Worm (Caenorhabditis elegans) whole organism, young adult: ENCODE data around the gene ndua-8.
"Not testable (repeated sequence)": the region's sequence is repeated elsewhere in the genome, so short reads cannot be mapped to it uniquely, and the experiment has no call there.

Source experiments
- B0261.1 ChIP-seq: sonication (generic microtip); optimal IDR thresholded peaks from 2 replicates; lab custom pipeline; 2016; ENCODE audit warnings: mild to moderate bottlenecking, missing genetic modification characterization, moderate library complexity, missing compliant biosample characterization
- D2030.7 ChIP-seq: fragments of 200-800 bp; sonication (Bioruptor generic); IDR thresholded peaks from 2 replicates; pipeline ENCODE4 v1.3.6; 2022; ENCODE audit warnings: missing genetic modification reagents, missing genetic modification characterization, missing compliant biosample characterization
- F33H1.4 ChIP-seq: fragments of 200-800 bp; sonication (Bioruptor generic); IDR thresholded peaks from 2 replicates; pipeline ENCODE4 v1.3.6; 2022; ENCODE audit warnings: missing genetic modification reagents, missing genetic modification characterization, missing compliant biosample characterization
- F39B2.1 ChIP-seq: fragments of 200-800 bp; sonication (Bioruptor generic); IDR thresholded peaks from 2 replicates; pipeline ENCODE4 v1.3.6; 2022; ENCODE audit warnings: missing genetic modification reagents, missing genetic modification characterization, missing compliant biosample characterization
- Y53F4B.3 ChIP-seq: fragments of 200-800 bp; sonication (Bioruptor generic); IDR thresholded peaks from 2 replicates; pipeline ENCODE4 v1.3.6; 2022; ENCODE audit warnings: missing genetic modification reagents, missing genetic modification characterization, missing compliant biosample characterization
- Y53G8AR.9 ChIP-seq: fragments of 200-800 bp; sonication (Bioruptor generic); conservative IDR thresholded peaks from 2 replicates; pipeline ENCODE4 v1.3.6; 2022; ENCODE audit warnings: missing genetic modification reagents, missing genetic modification characterization, missing compliant biosample characterization
- Y95B8A.8 ChIP-seq: fragments of 200-800 bp; sonication (Bioruptor generic); IDR thresholded peaks from 2 replicates; pipeline ENCODE4 v1.3.6; 2022; ENCODE audit warnings: missing genetic modification reagents, missing genetic modification characterization, missing compliant biosample characterization
- aptf-3 ChIP-seq: fragments of 200-800 bp; sonication (Bioruptor generic); IDR thresholded peaks from 2 replicates; pipeline ENCODE4 v1.3.6; 2022; ENCODE audit warnings: missing genetic modification characterization, missing compliant biosample characterization
- attf-3 ChIP-seq: fragments of 200-800 bp; sonication (Bioruptor generic); conservative IDR thresholded peaks from 2 replicates; pipeline ENCODE4 v1.3.6; 2022; ENCODE audit warnings: missing genetic modification reagents, missing genetic modification characterization, missing compliant biosample characterization
- attf-6 ChIP-seq: fragments of 200-800 bp; sonication (Bioruptor generic); IDR thresholded peaks from 2 replicates; pipeline ENCODE4 v1.3.6; 2022; ENCODE audit warnings: missing genetic modification reagents, missing genetic modification characterization, missing compliant biosample characterization
- bed-1 ChIP-seq: fragments of 200-800 bp; sonication (Bioruptor generic); IDR thresholded peaks from 2 replicates; pipeline ENCODE4 v1.3.6; 2022; ENCODE audit warnings: missing genetic modification reagents, missing genetic modification characterization, missing compliant biosample characterization
- cebp-2 ChIP-seq: fragments of 200-800 bp; sonication (Bioruptor generic); IDR thresholded peaks from 2 replicates; pipeline ENCODE4 v1.3.6; 2022; ENCODE audit warnings: missing genetic modification characterization, missing compliant biosample characterization
- ceh-100 ChIP-seq: fragments of 200-800 bp; sonication (Bioruptor generic); IDR thresholded peaks from 2 replicates; pipeline ENCODE4 v1.3.6; 2022; ENCODE audit warnings: missing genetic modification reagents, missing genetic modification characterization, missing compliant biosample characterization
- ceh-40 ChIP-seq: fragments of 200-800 bp; sonication (Bioruptor generic); IDR thresholded peaks from 2 replicates; pipeline ENCODE4 v1.3.6; 2022; ENCODE audit warnings: missing genetic modification characterization, missing compliant biosample characterization
- ceh-58 ChIP-seq: fragments of 200-800 bp; sonication (Bioruptor generic); IDR thresholded peaks from 2 replicates; pipeline ENCODE4 v1.3.6; 2022; ENCODE audit warnings: missing genetic modification characterization, missing compliant biosample characterization
- ceh-91 ChIP-seq: fragments of 200-800 bp; sonication (Bioruptor generic); IDR thresholded peaks from 2 replicates; pipeline ENCODE4 v1.3.6; 2022; ENCODE audit warnings: missing genetic modification reagents, missing genetic modification characterization, missing compliant biosample characterization
- egl-18 ChIP-seq: fragments of 200-800 bp; sonication (Bioruptor generic); IDR thresholded peaks from 2 replicates; pipeline ENCODE4 v1.3.6; 2022; ENCODE audit warnings: missing genetic modification reagents, missing genetic modification characterization, missing compliant biosample characterization
- egrh-3 ChIP-seq: fragments of 200-800 bp; sonication (Bioruptor generic); IDR thresholded peaks from 2 replicates; pipeline ENCODE4 v1.3.6; 2022; ENCODE audit warnings: missing genetic modification reagents, missing genetic modification characterization, missing compliant biosample characterization
- him-1 ChIP-seq: sonication (generic microtip); optimal IDR thresholded peaks from 2 replicates; lab custom pipeline; 2016; ENCODE audit warnings: missing genotype, missing genetic modification reagents, missing genetic modification characterization, missing compliant biosample characterization
- hmg-1.2 ChIP-seq: fragments of 200-800 bp; sonication (Bioruptor generic); IDR thresholded peaks from 2 replicates; pipeline ENCODE4 v1.3.6; 2022; ENCODE audit warnings: missing genetic modification reagents, missing genetic modification characterization, missing compliant biosample characterization
- hmg-20 ChIP-seq: fragments of 200-800 bp; sonication (Bioruptor generic); IDR thresholded peaks from 2 replicates; pipeline ENCODE4 v1.3.6; 2022; ENCODE audit warnings: missing genetic modification reagents, missing genetic modification characterization, missing compliant biosample characterization
- hsf-1 ChIP-seq: fragments of 200-800 bp; sonication (Bioruptor generic); IDR thresholded peaks from 2 replicates; pipeline ENCODE4 v1.3.6; 2022; ENCODE audit warnings: missing genetic modification reagents, missing genetic modification characterization, missing compliant biosample characterization
- lag-1 ChIP-seq: fragments of 200-800 bp; sonication (Bioruptor generic); IDR thresholded peaks from 2 replicates; pipeline ENCODE4 v1.3.6; 2022; ENCODE audit warnings: missing genetic modification reagents, missing genetic modification characterization, missing compliant biosample characterization
- let-526 ChIP-seq: fragments of 200-800 bp; sonication (Bioruptor generic); IDR thresholded peaks from 2 replicates; pipeline ENCODE4 v1.3.6; 2022; ENCODE audit warnings: missing genetic modification reagents, missing genetic modification characterization, missing compliant biosample characterization
- madf-3 ChIP-seq: fragments of 200-800 bp; sonication (Bioruptor generic); IDR thresholded peaks from 2 replicates; pipeline ENCODE4 v1.3.6; 2022; ENCODE audit warnings: missing genetic modification reagents, missing genetic modification characterization, missing compliant biosample characterization
- madf-6 ChIP-seq: fragments of 200-800 bp; sonication (Bioruptor generic); IDR thresholded peaks from 2 replicates; pipeline ENCODE4 v1.3.6; 2022; ENCODE audit warnings: missing genetic modification reagents, missing genetic modification characterization, missing compliant biosample characterization
- mcd-1 ChIP-seq: fragments of 200-800 bp; sonication (Bioruptor generic); IDR thresholded peaks from 2 replicates; pipeline ENCODE4 v1.3.6; 2022; ENCODE audit warnings: missing genetic modification reagents, missing genetic modification characterization, missing compliant biosample characterization
- nfya-2 ChIP-seq: fragments of 200-800 bp; sonication (Bioruptor generic); IDR thresholded peaks from 2 replicates; pipeline ENCODE4 v1.3.6; 2022; ENCODE audit warnings: missing genetic modification reagents, missing genetic modification characterization, missing compliant biosample characterization
- nfyb-1 ChIP-seq: fragments of 200-800 bp; sonication (Bioruptor generic); IDR thresholded peaks from 2 replicates; pipeline ENCODE4 v1.3.6; 2022; ENCODE audit warnings: missing genetic modification reagents, missing genetic modification characterization, missing compliant biosample characterization
- pbrm-1 ChIP-seq: fragments of 200-800 bp; sonication (Bioruptor generic); IDR thresholded peaks from 2 replicates; pipeline ENCODE4 v1.3.6; 2022; ENCODE audit warnings: missing genetic modification reagents, missing genetic modification characterization, missing compliant biosample characterization
- rpc-1 ChIP-seq, 2 experiments: fragments of 150-350 bp in 1 of 2; sonication (generic microtip) in 1 of 2; optimal IDR thresholded peaks; 2 replicates each; lab custom pipeline; 2014 to 2018; ENCODE audit warnings: missing biosample characterization in 1 of 2, missing genetic modification characterization in 1 of 2, missing genetic modification reagents in 1 of 2, missing genotype in 1 of 2
- sea-2 ChIP-seq: fragments of 200-800 bp; sonication (Bioruptor generic); IDR thresholded peaks from 2 replicates; pipeline ENCODE4 v1.3.6; 2022; ENCODE audit warnings: missing genetic modification characterization, missing compliant biosample characterization
- snpc-4 ChIP-seq, 5 experiments: fragments of 150-350 bp in 1 of 5; sonication (generic microtip) in 4 of 5; optimal IDR thresholded peaks; 2 replicates each; lab custom pipeline; 2014 to 2018; ENCODE audit warnings: missing genetic modification characterization in 5 of 5, missing biosample characterization in 3 of 5, antibody characterized with exemption in 2 of 5, mild to moderate bottlenecking in 2 of 5, missing compliant biosample characterization in 2 of 5, missing genotype in 2 of 5, moderate library complexity in 2 of 5, missing genetic modification reagents in 1 of 5
- tbp1 ChIP-seq: fragments of 200-800 bp; sonication (Bioruptor generic); optimal IDR thresholded peaks from 2 replicates; lab custom pipeline; 2018; ENCODE audit warnings: mild to moderate bottlenecking, missing genetic modification characterization, missing compliant biosample characterization
- ztf-28 ChIP-seq: fragments of 200-800 bp; sonication (Bioruptor generic); IDR thresholded peaks from 2 replicates; pipeline ENCODE4 v1.3.6; 2022; ENCODE audit warnings: missing genetic modification reagents, missing genetic modification characterization, missing compliant biosample characterization
- ztf-6 ChIP-seq: fragments of 200-800 bp; sonication (Bioruptor generic); IDR thresholded peaks from 2 replicates; pipeline ENCODE4 v1.3.6; 2022; ENCODE audit warnings: missing genetic modification reagents, missing genetic modification characterization, missing compliant biosample characterization

The ndua-8 gene

ce11 chrIII:2494717-2495116, 34.1 kb upstream of the ndua-8 start:
- TF ChIP-seq hsf-1 (GFP tag; lab: Robert Waterston, UW), result 0 out of 2 replicates have a peak, but pooled peaks have one; percentile 39
- TF ChIP-seq F33H1.4 (GFP tag; lab: Robert Waterston, UW), result 0 out of 2 replicates have a peak, but pooled peaks have one; percentile 12
- TF ChIP-seq aptf-3, result 0 out of 2 replicates have a peak, but pooled peaks have one; percentile 59
- TF ChIP-seq mcd-1 (GFP tag; lab: Robert Waterston, UW), result peak; percentile 50; the same call in 1 of the 2 replicates
- TF ChIP-seq him-1 (tag; lab: Kevin White, UChicago), result peak; percentile 18
- TF ChIP-seq rpc-1 (optimal IDR thresholded peaks at IDR 0.05; lab: Kevin White, UChicago), result peak; percentile 26
- TF ChIP-seq rpc-1 (tag; optimal IDR thresholded peaks at IDR 0.05; lab: Kevin White, UChicago), result peak; percentile 50
- TF ChIP-seq tbp1 (GFP tag; lab: Kevin White, UChicago), result peak; percentile 83
- TF ChIP-seq D2030.7 (GFP tag; lab: Robert Waterston, UW), result peak; percentile 16; the same call in 1 of the 2 replicates
- peak; percentile 36; the same call in 1 of the 2 replicates for TF ChIP-seq let-526 (GFP tag; lab: Robert Waterston, UW)
- TF ChIP-seq hmg-1.2 (GFP tag; lab: Robert Waterston, UW), result peak; percentile 48
- peak; percentile 55 for TF ChIP-seq B0261.1 (tag; lab: Kevin White, UChicago)
- peak; percentile 53; the same call in 1 of the 2 replicates for TF ChIP-seq madf-6 (GFP tag; lab: Robert Waterston, UW)
- TF ChIP-seq nfyb-1, result peak; percentile 63; the same call in 1 of the 2 replicates
- TF ChIP-seq snpc-4 (GFP tag; optimal IDR thresholded peaks at IDR 0.05; lab: Kevin White, UChicago), result not testable (repeated sequence)
- peak in 1 of 4 experiments; percentile 15 for TF ChIP-seq snpc-4 (tag; optimal IDR thresholded peaks at IDR 0.05; lab: Kevin White, UChicago)
- TF ChIP-seq ztf-28 (GFP tag; lab: Robert Waterston, UW), result 0 out of 2 replicates have a peak, but pooled peaks have one; percentile 12

- TF ChIP-seq ceh-100 (GFP tag; lab: Robert Waterston, UW), result peak; percentile 38; the same call in 1 of the 2 replicates
- TF ChIP-seq bed-1 (GFP tag; lab: Robert Waterston, UW), result peak; percentile 98
- TF ChIP-seq cebp-2 (GFP tag; lab: Robert Waterston, UW), result peak; percentile 93
- TF ChIP-seq ceh-91 (GFP tag; lab: Robert Waterston, UW), result peak; percentile 79
- TF ChIP-seq F39B2.1, result peak; percentile 93
- TF ChIP-seq Y53G8AR.9 (GFP tag; lab: Robert Waterston, UW), result peak; percentile 71
- peak; percentile 100 for TF ChIP-seq Y53F4B.3 (GFP tag; lab: Robert Waterston, UW)
- peak; percentile 40; the same call in 1 of the 2 replicates for TF ChIP-seq F33H1.4 (GFP tag; lab: Robert Waterston, UW)
- TF ChIP-seq hmg-1.2 (GFP tag; lab: Robert Waterston, UW), result peak; percentile 28; the same call in 1 of the 2 replicates
- TF ChIP-seq Y95B8A.8 (GFP tag; lab: Robert Waterston, UW), result peak; percentile 75; the same call in 1 of the 2 replicates
- peak; percentile 81 for TF ChIP-seq attf-6 (GFP tag; lab: Robert Waterston, UW)
- peak; percentile 75; the same call in 1 of the 2 replicates for TF ChIP-seq hmg-20 (GFP tag; lab: Robert Waterston, UW)
- peak; percentile 100 for TF ChIP-seq egrh-3 (GFP tag; lab: Robert Waterston, UW)
- peak; percentile 90; the same call in 1 of the 2 replicates for TF ChIP-seq nfya-2 (GFP tag; lab: Robert Waterston, UW)
- TF ChIP-seq ceh-58 (GFP tag; lab: Robert Waterston, UW), result peak; percentile 99
- 0 out of 2 replicates have a peak, but pooled peaks have one; percentile 21 for TF ChIP-seq D2030.7 (GFP tag; lab: Robert Waterston, UW)
- TF ChIP-seq hsf-1 (GFP tag; lab: Robert Waterston, UW), result peak; percentile 84
- peak; percentile 95 for TF ChIP-seq madf-3
- peak; percentile 18; the same call in 1 of the 2 replicates for TF ChIP-seq pbrm-1 (GFP tag; lab: Robert Waterston, UW)
- TF ChIP-seq ztf-6, result peak; percentile 87; the same call in 1 of the 2 replicates
- TF ChIP-seq egl-18 (GFP tag; lab: Robert Waterston, UW), result peak; percentile 74; the same call in 1 of the 2 replicates
- peak; percentile 62 for TF ChIP-seq attf-3 (GFP tag; lab: Robert Waterston, UW)
- TF ChIP-seq ceh-40 (GFP tag; lab: Robert Waterston, UW), result 0 out of 2 replicates have a peak, but pooled peaks have one; percentile 35
- TF ChIP-seq lag-1 (GFP tag; lab: Robert Waterston, UW), result peak; percentile 98; the same call in 1 of the 2 replicates
- peak; percentile 31; the same call in 1 of the 2 replicates for TF ChIP-seq sea-2 (GFP tag; lab: Robert Waterston, UW)
- peak; percentile 87; the same call in 1 of the 2 replicates for TF ChIP-seq let-526 (GFP tag; lab: Robert Waterston, UW)
- TF ChIP-seq, all 124 proteins: peak for 26; not testable (repeated sequence) for 98
Observed at ce11 chrIII:2497270-2498201, 31.3 kb upstream of the ndua-8 start.
